Worm (Caenorhabditis elegans) whole organism, mixed stage, embryonic: ENCODE results near the gene lsm-5.

Experiments
- blmp-1 ChIP-seq: fragments of 150-350 bp; optimal IDR thresholded peaks from 2 replicates; lab custom pipeline; 2014; ENCODE audit warnings: missing biosample characterization, missing genetic modification characterization
- pha-4 ChIP-seq: fragments of 150-350 bp; optimal IDR thresholded peaks from 2 replicates; lab custom pipeline; 2018; ENCODE audit warnings: missing biosample characterization, missing genetic modification reagents, missing genetic modification characterization

ce11 chrV:15577395-15577896, 7.3 kb downstream of the lsm-5 start, which contains the start of gene atx-3:
- TF ChIP-seq pha-4 (tag; lab: Kevin White, UChicago), result no peak
- no peak for TF ChIP-seq blmp-1 (tag; lab: Kevin White, UChicago)
